Worm (Caenorhabditis elegans) whole organism, L4/young adult: ENCODE measurements around the gene F48E8.4.

Experiments
- W03F9.2 ChIP-seq: fragments of 150-350 bp; optimal IDR thresholded peaks from 2 replicates; lab custom pipeline; 2014; ENCODE audit warnings: missing biosample characterization, missing genetic modification characterization
- dao-5 ChIP-seq: sonication (generic microtip); optimal IDR thresholded peaks from 2 replicates; lab custom pipeline; 2016; ENCODE audit warnings: missing genotype, missing genetic modification characterization, moderate library complexity, missing compliant biosample characterization
- him-1 ChIP-seq: sonication (generic microtip); optimal IDR thresholded peaks from 2 replicates; lab custom pipeline; 2016; ENCODE audit warnings: missing genotype, missing genetic modification reagents, missing genetic modification characterization, missing compliant biosample characterization

F48E8.4 gene

ce11 chrIII:5427096-5427495, 26.3 kb upstream of the F48E8.4 start:
- TF ChIP-seq him-1 (no peak), dao-5 (tag; lab: Kevin White, UChicago) (no peak), W03F9.2 (no peak)

ce11 chrIII:5436306-5436705, 17.1 kb upstream of the F48E8.4 start:
- TF ChIP-seq him-1: no peak
- no peak for TF ChIP-seq dao-5 (tag; lab: Kevin White, UChicago)
- TF ChIP-seq W03F9.2: no peak

ce11 chrIII:5438064-5438463, 15.3 kb upstream of the F48E8.4 start:
- TF ChIP-seq dao-5 (tag; lab: Kevin White, UChicago) (no peak), W03F9.2 (no peak), him-1 (no peak)

- TF ChIP-seq dao-5 (tag; lab: Kevin White, UChicago) (no peak), W03F9.2 (no peak), him-1 (no peak)
Measured at ce11 chrIII:5440540-5440939, 12.8 kb upstream of the F48E8.4 start, which contains the start of gene W03A5.6. Gene W03A5.6, minus strand, starts transcription at chrIII:5440640.

- peak; percentile 16 for TF ChIP-seq W03F9.2
- TF ChIP-seq him-1: no peak
Measured at ce11 chrIII:5442711-5443253, 10.6 kb upstream of the F48E8.4 start, which contains the start of the genes T24G10.2 and disl-2. Gene T24G10.2, minus strand, starts transcription at chrIII:5442761. Gene disl-2, plus strand, starts transcription at chrIII:5443167.

ce11 chrIII:5448177-5448576, 5.2 kb upstream of the F48E8.4 start, which contains the start of gene skpt-1:
Gene skpt-1, minus strand, starts transcription at chrIII:5448395.
- no peak for TF ChIP-seq dao-5 (tag; lab: Kevin White, UChicago)
- peak; percentile 56 for TF ChIP-seq W03F9.2
- no peak for TF ChIP-seq him-1

- TF ChIP-seq W03F9.2 (no peak), him-1 (no peak), dao-5 (tag; lab: Kevin White, UChicago) (no peak)
Measured at ce11 chrIII:5449762-5450308, 3.6 kb upstream of the F48E8.4 start, which contains the start of gene F48E8.8. Gene F48E8.8, minus strand, starts transcription at chrIII:5449812.

ce11 chrIII:5450430-5450829, 3.0 kb upstream of the F48E8.4 start, which contains the start of gene paa-1:
Gene paa-1, plus strand, starts transcription at chrIII:5450730.
- TF ChIP-seq dao-5 (tag; lab: Kevin White, UChicago): no peak
- no peak for TF ChIP-seq W03F9.2
- no peak for TF ChIP-seq him-1

ce11 chrIII:5461079-5461478, 7.7 kb downstream of the F48E8.4 start, which contains the start of gene F48E8.3:
Gene F48E8.3, plus strand, starts transcription at chrIII:5461379.
- TF ChIP-seq him-1 (no peak), W03F9.2 (no peak), dao-5 (tag; lab: Kevin White, UChicago) (no peak)

ce11 chrIII:5464077-5464476, 10.7 kb downstream of the F48E8.4 start, which contains the start of gene F48E8.2:
Gene F48E8.2, plus strand, starts transcription at chrIII:5464377.
- no peak for TF ChIP-seq W03F9.2
- no peak for TF ChIP-seq dao-5 (tag; lab: Kevin White, UChicago)
- no peak for TF ChIP-seq him-1

- no peak for TF ChIP-seq W03F9.2
- TF ChIP-seq dao-5 (tag; lab: Kevin White, UChicago): no peak
- TF ChIP-seq him-1: no peak
Measured at ce11 chrIII:5464850-5465249, 11.5 kb downstream of the F48E8.4 start.

- no peak for TF ChIP-seq him-1
- TF ChIP-seq dao-5 (tag; lab: Kevin White, UChicago): no peak
- no peak for TF ChIP-seq W03F9.2
Measured at ce11 chrIII:5469090-5469489, 15.7 kb downstream of the F48E8.4 start.

ce11 chrIII:5472693-5473092, 19.3 kb downstream of the F48E8.4 start:
- TF ChIP-seq dao-5 (tag; lab: Kevin White, UChicago) (no peak), him-1 (no peak), W03F9.2 (no peak)

- TF ChIP-seq dao-5 (tag; lab: Kevin White, UChicago) (no peak), W03F9.2 (no peak), him-1 (no peak)
Measured at ce11 chrIII:5474176-5474575, 20.8 kb downstream of the F48E8.4 start, which contains the start of gene lon-1. Gene lon-1, plus strand, starts transcription at chrIII:5474476.

ce11 chrIII:5478011-5478410, 24.6 kb downstream of the F48E8.4 start, which contains the start of gene R02F2.10:
Gene R02F2.10, plus strand, starts transcription at chrIII:5478311.
- TF ChIP-seq W03F9.2 (no peak), him-1 (no peak), dao-5 (tag; lab: Kevin White, UChicago) (no peak)
